Worm (Caenorhabditis elegans): ENCODE measurements around the gene mec-15.
"Not testable (repeated sequence)": the region's sequence is repeated elsewhere in the genome, so short reads cannot be mapped to it uniquely, and the experiment has no call there.

Gene mec-15

ce11 chrII:10248355-10249041, 9.0 kb upstream of the mec-15 start, which contains the start of gene atad-3 (continued):
- TF ChIP-seq ztf-11 (tag; optimal IDR thresholded peaks at IDR 0.05) = peak in 1 of 2 experiments; percentile 91
- no peak for TF ChIP-seq pag-3 (tag; optimal IDR thresholded peaks at IDR 0.05; ENCODE audit: borderline replicate concordance, insufficient read depth)
- TF ChIP-seq lir-3 (tag; optimal IDR thresholded peaks at IDR 0.05; ENCODE audit: poor library complexity) = peak; percentile 90
- TF ChIP-seq nhr-20 (tag; optimal IDR thresholded peaks at IDR 0.05) = peak; percentile 92
- TF ChIP-seq ceh-63 (GFP tag; optimal IDR thresholded peaks at IDR 0.05) = peak; percentile 83
- peak in 3 of 6 experiments; percentile 48 to 65 (median 58) for TF ChIP-seq elt-3 (tag; optimal IDR thresholded peaks at IDR 0.05)
- TF ChIP-seq nhr-47 (tag; optimal IDR thresholded peaks at IDR 0.05) = peak; percentile 93
- peak; percentile 93 for TF ChIP-seq lin-14 (GFP tag; optimal IDR thresholded peaks at IDR 0.05)
- TF ChIP-seq snpc-4 (tag; optimal IDR thresholded peaks at IDR 0.05) = peak; percentile 67
- no peak for TF ChIP-seq nhr-76 (tag; optimal IDR thresholded peaks at IDR 0.05)

- TF ChIP-seq isw-1 (GFP tag; IDR thresholded peaks at IDR 0.05) (0 out of 2 replicates have a peak, but pooled peaks have one; percentile 3), efl-1 (optimal IDR thresholded peaks at IDR 0.05) (peak in 1 of 2 experiments; percentile 13), rnt-1 (tag; optimal IDR thresholded peaks at IDR 0.05) (peak; percentile 57), unc-98 (GFP tag; IDR thresholded peaks at IDR 0.05) (0 out of 2 replicates have a peak, but pooled peaks have one; percentile 52)
- not testable (repeated sequence) for TF ChIP-seq efl-1 (GFP tag; optimal IDR thresholded peaks at IDR 0.05 in 1 of 2)
These were observed 8.2 kb upstream of the mec-15 start, which contains the start of gene nrde-2 for ce11 chrII:10247594-10248283. nrde-2 (minus strand) TSS chrII:10247638.

- no peak for TF ChIP-seq C04F5.9 (tag; optimal IDR thresholded peaks at IDR 0.05)
- TF ChIP-seq nhr-77 (tag; optimal IDR thresholded peaks at IDR 0.05) = no peak
- TF ChIP-seq grh-1 (GFP tag; IDR thresholded peaks at IDR 0.05) = no peak
- TF ChIP-seq lin-39 (tag; optimal IDR thresholded peaks at IDR 0.05) = no peak
- TF ChIP-seq skn-1 (tag; optimal IDR thresholded peaks at IDR 0.05) = no peak
- TF ChIP-seq fkh-4 (tag; optimal IDR thresholded peaks at IDR 0.05; ENCODE audit: borderline replicate concordance) = no peak
- no peak for TF ChIP-seq efl-1 (optimal IDR thresholded peaks at IDR 0.05)
- peak in 1 of 2 experiments; percentile 30 for TF ChIP-seq efl-1 (GFP tag; optimal IDR thresholded peaks at IDR 0.05 in 1 of 2)
These were observed 7.7 kb upstream of the mec-15 start for ce11 chrII:10247154-10247553.

- no peak for TF ChIP-seq nhr-12 (tag; optimal IDR thresholded peaks at IDR 0.05)
- no peak for TF ChIP-seq fos-1 (tag; optimal IDR thresholded peaks at IDR 0.05)
- no peak for TF ChIP-seq hlh-17 (GFP tag; optimal IDR thresholded peaks at IDR 0.05; ENCODE audit: borderline replicate concordance)
- no peak for TF ChIP-seq nhr-76 (tag; optimal IDR thresholded peaks at IDR 0.05)
- TF ChIP-seq unc-130 (tag; optimal IDR thresholded peaks at IDR 0.05) = no peak
- no peak for TF ChIP-seq grh-1 (GFP tag; IDR thresholded peaks at IDR 0.05)
- no peak for TF ChIP-seq sup-37 (GFP tag; optimal IDR thresholded peaks at IDR 0.05)
- no peak for TF ChIP-seq ztf-4 (tag; optimal IDR thresholded peaks at IDR 0.05)
- no peak for TF ChIP-seq nhr-20 (tag; optimal IDR thresholded peaks at IDR 0.05)
- TF ChIP-seq mep-1 (tag; optimal IDR thresholded peaks at IDR 0.05) = no peak
- no peak for TF ChIP-seq dsc-1 (tag; optimal IDR thresholded peaks at IDR 0.05)
- TF ChIP-seq mdl-1 (tag; optimal IDR thresholded peaks at IDR 0.05) = no peak
- no peak for TF ChIP-seq lin-13 (GFP tag; optimal IDR thresholded peaks at IDR 0.05)
- no peak for TF ChIP-seq aha-1 (tag; optimal IDR thresholded peaks at IDR 0.05)
- no peak for TF ChIP-seq nhr-90 (tag; optimal IDR thresholded peaks at IDR 0.05; ENCODE audit: poor library complexity)
- no peak for TF ChIP-seq unc-86 (tag; optimal IDR thresholded peaks at IDR 0.05)
- TF ChIP-seq isw-1 (GFP tag; IDR thresholded peaks at IDR 0.05) = no peak
- no peak for TF ChIP-seq skn-1 (tag; optimal IDR thresholded peaks at IDR 0.05)
- no peak for TF ChIP-seq nhr-71 (tag; optimal IDR thresholded peaks at IDR 0.05)
- no peak for TF ChIP-seq aly-2 (tag; optimal IDR thresholded peaks at IDR 0.05)
These were observed 6.1 kb upstream of the mec-15 start for ce11 chrII:10245612-10246011.
